Worm (Caenorhabditis elegans) whole organism, midembryonic: ENCODE measurements around the gene Y38A10A.2.

ENCODE experiments used
- T22C8.4 ChIP-seq: fragments of 200-800 bp; sonication (Bioruptor generic); IDR thresholded peaks from 2 replicates; pipeline ENCODE4 v1.3.6; 2022; ENCODE audit warnings: missing genetic modification characterization, missing compliant biosample characterization
- flt-1 ChIP-seq: fragments of 200-800 bp; sonication (Bioruptor generic); IDR thresholded peaks from 2 replicates; pipeline ENCODE4 v1.3.6; 2022; ENCODE audit warnings: missing genetic modification characterization, missing compliant biosample characterization
- klf-2 ChIP-seq: fragments of 200-800 bp; sonication (Bioruptor generic); conservative IDR thresholded peaks from 2 replicates; pipeline ENCODE4 v1.3.6; 2022; ENCODE audit warnings: missing genetic modification reagents, missing genetic modification characterization, missing compliant biosample characterization
- ztf-23 ChIP-seq: fragments of 200-800 bp; sonication (Bioruptor generic); IDR thresholded peaks from 2 replicates; pipeline ENCODE4 v1.3.6; 2022; ENCODE audit warnings: missing genetic modification reagents, missing genetic modification characterization, missing compliant biosample characterization
- ztf-29 ChIP-seq: fragments of 200-800 bp; sonication (Bioruptor generic); IDR thresholded peaks from 2 replicates; pipeline ENCODE4 v1.3.6; 2022; ENCODE audit warnings: missing genetic modification reagents, missing genetic modification characterization, missing compliant biosample characterization

DNA sequence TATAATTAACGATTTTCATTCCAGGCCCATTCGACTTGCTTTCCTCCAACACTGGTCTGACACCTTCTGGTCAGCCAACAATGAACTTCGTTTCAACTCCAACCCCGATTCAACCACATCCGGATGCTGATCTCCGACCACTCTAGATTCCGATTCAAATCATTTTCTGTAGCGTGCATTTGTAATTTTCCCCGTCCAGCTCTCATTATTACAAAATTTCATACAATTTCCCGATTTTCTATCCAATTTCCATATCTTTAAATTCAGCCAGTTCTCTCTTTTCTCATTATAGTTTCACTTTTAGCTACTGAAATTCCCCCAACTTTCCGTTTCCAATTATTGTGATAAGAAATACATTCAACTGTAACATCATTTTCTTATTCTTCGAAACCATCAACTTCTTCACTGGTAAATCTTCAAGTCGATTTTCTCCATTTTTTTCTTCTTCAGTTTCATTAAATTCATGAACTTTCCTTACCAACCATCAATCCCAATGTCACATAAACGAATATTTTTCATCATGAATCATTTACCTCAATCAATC is 47.6 kb downstream of the Y38A10A.2 start:
- TF ChIP-seq T22C8.4 (GFP tag; lab: Robert Waterston, UW) (no peak), klf-2 (GFP tag; lab: Robert Waterston, UW) (no peak), ztf-29 (GFP tag; lab: Robert Waterston, UW) (no peak), ztf-23 (GFP tag; lab: Robert Waterston, UW) (no peak), flt-1 (GFP tag; lab: Robert Waterston, UW) (no peak)
